Fruit fly (Drosophila melanogaster) whole organism, prepupa: ENCODE results near the gene Phs.

ENCODE experiments used
- Blimp-1 ChIP-seq: fragments of 200-800 bp; sonication (Bioruptor generic); optimal IDR thresholded peaks from 3 replicates; lab custom pipeline; 2017; ENCODE audit warnings: missing biosample characterization, missing genetic modification characterization, mild to moderate bottlenecking, moderate library complexity, missing genetic modification reagents
- CG10631 ChIP-seq: fragments of 200-800 bp; sonication (Bioruptor generic); optimal IDR thresholded peaks from 2 replicates; lab custom pipeline; 2016; ENCODE audit warnings: missing biosample characterization, missing genetic modification characterization
- CG11294 ChIP-seq: fragments of 200-800 bp; sonication (Bioruptor generic); IDR thresholded peaks from 2 replicates; pipeline ENCODE4 v1.3.6; 2022; ENCODE audit warnings: missing biosample characterization, missing genetic modification characterization
- CG11762 ChIP-seq: fragments of 200-800 bp; sonication (Bioruptor generic); optimal IDR thresholded peaks from 3 replicates; lab custom pipeline; 2016; ENCODE audit warnings: missing biosample characterization, missing genetic modification characterization; ENCODE audit not compliant: insufficient read depth
- CG11902 ChIP-seq: fragments of 200-800 bp; sonication (Bioruptor generic); optimal IDR thresholded peaks from 3 replicates; lab custom pipeline; 2016; ENCODE audit warnings: missing biosample characterization, missing genetic modification characterization
- CG15336 ChIP-seq: fragments of 200-800 bp; sonication (Bioruptor generic); IDR thresholded peaks from 2 replicates; pipeline ENCODE4 v1.3.6; 2022; ENCODE audit warnings: missing biosample characterization, missing genetic modification characterization
- CG16779 ChIP-seq: fragments of 200-800 bp; sonication (Bioruptor generic); optimal IDR thresholded peaks from 3 replicates; lab custom pipeline; 2017; ENCODE audit warnings: missing biosample characterization, mild to moderate bottlenecking, missing genetic modification characterization
- CG3032 ChIP-seq: fragments of 200-800 bp; optimal IDR thresholded peaks from 2 replicates; lab custom pipeline; 2019; ENCODE audit warnings: missing biosample characterization, mild to moderate bottlenecking, missing genetic modification characterization, moderate library complexity
- CG31627 ChIP-seq: fragments of 200-800 bp; sonication (Bioruptor generic); optimal IDR thresholded peaks from 3 replicates; lab custom pipeline; 2016; ENCODE audit warnings: missing biosample characterization, missing genetic modification characterization
- CG34406 ChIP-seq: fragments of 200-800 bp; sonication (Bioruptor generic); optimal IDR thresholded peaks from 3 replicates; lab custom pipeline; 2016; ENCODE audit warnings: missing biosample characterization, missing genetic modification characterization
- CG3919 ChIP-seq: fragments of 200-800 bp; sonication (Bioruptor generic); optimal IDR thresholded peaks from 3 replicates; lab custom pipeline; 2016; ENCODE audit warnings: missing biosample characterization, missing genetic modification characterization
- CG4318 ChIP-seq: fragments of 200-800 bp; sonication (Bioruptor generic); optimal IDR thresholded peaks from 3 replicates; lab custom pipeline; 2017; ENCODE audit warnings: missing biosample characterization, mild to moderate bottlenecking, missing genetic modification characterization
- CG6163 ChIP-seq: fragments of 200-800 bp; sonication (Bioruptor generic); IDR thresholded peaks from 3 replicates; pipeline ENCODE4 v1.3.6; 2022; ENCODE audit warnings: missing biosample characterization, missing genetic modification characterization
- CG6276 ChIP-seq: fragments of 200-800 bp; sonication (Bioruptor generic); optimal IDR thresholded peaks from 2 replicates; lab custom pipeline; 2017; ENCODE audit warnings: missing biosample characterization, mild to moderate bottlenecking, missing genetic modification characterization
- CG6808 ChIP-seq: fragments of 200-800 bp; sonication (Bioruptor generic); optimal IDR thresholded peaks from 3 replicates; lab custom pipeline; 2017; ENCODE audit warnings: missing biosample characterization, missing genetic modification characterization, mild to moderate bottlenecking, moderate library complexity, missing genetic modification reagents
- CG6854 ChIP-seq: fragments of 200-800 bp; sonication (Bioruptor generic); optimal IDR thresholded peaks from 2 replicates; lab custom pipeline; 2017; ENCODE audit warnings: missing biosample characterization, mild to moderate bottlenecking, missing genetic modification characterization
- CG8119 ChIP-seq: fragments of 200-800 bp; sonication (Bioruptor generic); IDR thresholded peaks from 3 replicates; pipeline ENCODE4 v1.3.6; 2022; ENCODE audit warnings: missing biosample characterization, missing genetic modification characterization
- CG8319 ChIP-seq: fragments of 200-800 bp; sonication (Bioruptor generic); optimal IDR thresholded peaks from 3 replicates; lab custom pipeline; 2016; ENCODE audit warnings: missing biosample characterization, missing genetic modification characterization
- Ets21C ChIP-seq: fragments of 200-800 bp; sonication (Bioruptor generic); optimal IDR thresholded peaks from 3 replicates; lab custom pipeline; 2016; ENCODE audit warnings: missing biosample characterization, missing genetic modification characterization
- Hr38 ChIP-seq: sonication (Bioruptor generic); optimal IDR thresholded peaks from 2 replicates; lab custom pipeline; 2016; ENCODE audit warnings: missing biosample characterization, missing genetic modification characterization
- Hr39 ChIP-seq: fragments of 200-800 bp; sonication (Bioruptor generic); optimal IDR thresholded peaks from 2 replicates; lab custom pipeline; 2016; ENCODE audit warnings: missing biosample characterization, missing genetic modification characterization
- Hr4 ChIP-seq: fragments of 200-800 bp; sonication (Bioruptor generic); optimal IDR thresholded peaks from 3 replicates; lab custom pipeline; 2016; ENCODE audit warnings: missing biosample characterization, missing genetic modification characterization
- Lpt ChIP-seq: fragments of 200-800 bp; sonication (Bioruptor generic); optimal IDR thresholded peaks from 3 replicates; lab custom pipeline; 2016; ENCODE audit warnings: missing biosample characterization, missing genetic modification characterization
- Met ChIP-seq: fragments of 200-800 bp; sonication (Bioruptor generic); optimal IDR thresholded peaks from 3 replicates; lab custom pipeline; 2016; ENCODE audit warnings: missing biosample characterization, missing genetic modification characterization
- OdsH ChIP-seq: fragments of 200-800 bp; sonication (Bioruptor generic); optimal IDR thresholded peaks from 3 replicates; lab custom pipeline; 2016; ENCODE audit warnings: missing biosample characterization, missing genetic modification characterization
- Smox ChIP-seq: fragments of 200-800 bp; sonication (Bioruptor generic); optimal IDR thresholded peaks from 3 replicates; lab custom pipeline; 2016; ENCODE audit warnings: missing biosample characterization, missing genetic modification characterization
- Sox102F ChIP-seq: fragments of 200-800 bp; sonication (Bioruptor generic); optimal IDR thresholded peaks from 2 replicates; lab custom pipeline; 2016; ENCODE audit warnings: missing biosample characterization, mild to moderate bottlenecking, missing genetic modification characterization
- Sox14 ChIP-seq: fragments of 200-800 bp; sonication (Bioruptor generic); optimal IDR thresholded peaks from 3 replicates; lab custom pipeline; 2016; ENCODE audit warnings: missing biosample characterization, missing genetic modification characterization
- Sox15 ChIP-seq: fragments of 200-800 bp; sonication (Bioruptor generic); optimal IDR thresholded peaks from 3 replicates; lab custom pipeline; 2016; ENCODE audit warnings: missing biosample characterization, missing genetic modification characterization
- achi ChIP-seq: fragments of 200-800 bp; sonication (Bioruptor generic); optimal IDR thresholded peaks from 3 replicates; lab custom pipeline; 2016; ENCODE audit warnings: missing biosample characterization, missing genetic modification characterization
- cyc ChIP-seq: fragments of 200-800 bp; sonication (Bioruptor generic); optimal IDR thresholded peaks from 3 replicates; lab custom pipeline; 2016; ENCODE audit warnings: missing biosample characterization, missing genetic modification characterization
- dac ChIP-seq: fragments of 200-800 bp; sonication (Bioruptor generic); optimal IDR thresholded peaks from 2 replicates; lab custom pipeline; 2017; ENCODE audit warnings: missing biosample characterization, mild to moderate bottlenecking, missing genetic modification characterization
- dsx ChIP-seq: fragments of 200-800 bp; optimal IDR thresholded peaks from 3 replicates; lab custom pipeline; 2019; ENCODE audit warnings: missing biosample characterization, mild to moderate bottlenecking, missing genetic modification characterization, moderate library complexity; ENCODE audit not compliant: poor library complexity, severe bottlenecking
- eg ChIP-seq: fragments of 200-800 bp; sonication (Bioruptor generic); IDR thresholded peaks from 3 replicates; pipeline ENCODE4 v1.3.6; 2022; ENCODE audit warnings: missing biosample characterization, missing genetic modification characterization
- fd59A ChIP-seq: fragments of 200-800 bp; sonication (Bioruptor generic); optimal IDR thresholded peaks from 2 replicates; lab custom pipeline; 2017; ENCODE audit warnings: missing biosample characterization, mild to moderate bottlenecking, missing genetic modification characterization, missing genetic modification reagents
- fd85E ChIP-seq: fragments of 200-800 bp; sonication (Bioruptor generic); optimal IDR thresholded peaks from 3 replicates; lab custom pipeline; 2016; ENCODE audit warnings: missing biosample characterization, missing genetic modification characterization
- lz ChIP-seq: fragments of 200-800 bp; sonication (Bioruptor generic); optimal IDR thresholded peaks from 3 replicates; lab custom pipeline; 2016; ENCODE audit warnings: missing biosample characterization, missing genetic modification characterization
- net ChIP-seq: fragments of 200-800 bp; sonication (Bioruptor generic); optimal IDR thresholded peaks from 3 replicates; lab custom pipeline; 2016; ENCODE audit warnings: missing biosample characterization, missing genetic modification characterization
- pdm3 ChIP-seq: fragments of 200-800 bp; sonication (Bioruptor generic); optimal IDR thresholded peaks from 3 replicates; lab custom pipeline; 2016; ENCODE audit warnings: missing biosample characterization, missing genetic modification characterization
- salr ChIP-seq, 2 experiments: fragments of 200-800 bp; sonication (Bioruptor generic); optimal IDR thresholded peaks; 3 replicates each; lab custom pipeline; 2016 to 2018; ENCODE audit warnings: missing biosample characterization in 2 of 2, missing genetic modification characterization in 2 of 2, mild to moderate bottlenecking in 1 of 2
- spab ChIP-seq: fragments of 200-800 bp; sonication (Bioruptor generic); optimal IDR thresholded peaks from 2 replicates; lab custom pipeline; 2017; ENCODE audit warnings: missing biosample characterization, mild to moderate bottlenecking, missing genetic modification characterization, missing genetic modification reagents
- ss ChIP-seq, 2 experiments: fragments of 200-800 bp; sonication (Bioruptor generic); optimal IDR thresholded peaks; 2 replicates in 1 of 2; 3 replicates in 1 of 2; lab custom pipeline; 2017 to 2018; ENCODE audit warnings: mild to moderate bottlenecking in 2 of 2, missing biosample characterization in 2 of 2, missing genetic modification characterization in 2 of 2, moderate library complexity in 1 of 2
- topi ChIP-seq: fragments of 200-800 bp; sonication (Bioruptor generic); optimal IDR thresholded peaks from 3 replicates; lab custom pipeline; 2016; ENCODE audit warnings: missing biosample characterization, missing genetic modification characterization
- vri ChIP-seq: fragments of 200-800 bp; sonication (Bioruptor generic); optimal IDR thresholded peaks from 3 replicates; lab custom pipeline; 2016; ENCODE audit warnings: missing biosample characterization, mild to moderate bottlenecking, missing genetic modification characterization

Gene Phs

DNA sequence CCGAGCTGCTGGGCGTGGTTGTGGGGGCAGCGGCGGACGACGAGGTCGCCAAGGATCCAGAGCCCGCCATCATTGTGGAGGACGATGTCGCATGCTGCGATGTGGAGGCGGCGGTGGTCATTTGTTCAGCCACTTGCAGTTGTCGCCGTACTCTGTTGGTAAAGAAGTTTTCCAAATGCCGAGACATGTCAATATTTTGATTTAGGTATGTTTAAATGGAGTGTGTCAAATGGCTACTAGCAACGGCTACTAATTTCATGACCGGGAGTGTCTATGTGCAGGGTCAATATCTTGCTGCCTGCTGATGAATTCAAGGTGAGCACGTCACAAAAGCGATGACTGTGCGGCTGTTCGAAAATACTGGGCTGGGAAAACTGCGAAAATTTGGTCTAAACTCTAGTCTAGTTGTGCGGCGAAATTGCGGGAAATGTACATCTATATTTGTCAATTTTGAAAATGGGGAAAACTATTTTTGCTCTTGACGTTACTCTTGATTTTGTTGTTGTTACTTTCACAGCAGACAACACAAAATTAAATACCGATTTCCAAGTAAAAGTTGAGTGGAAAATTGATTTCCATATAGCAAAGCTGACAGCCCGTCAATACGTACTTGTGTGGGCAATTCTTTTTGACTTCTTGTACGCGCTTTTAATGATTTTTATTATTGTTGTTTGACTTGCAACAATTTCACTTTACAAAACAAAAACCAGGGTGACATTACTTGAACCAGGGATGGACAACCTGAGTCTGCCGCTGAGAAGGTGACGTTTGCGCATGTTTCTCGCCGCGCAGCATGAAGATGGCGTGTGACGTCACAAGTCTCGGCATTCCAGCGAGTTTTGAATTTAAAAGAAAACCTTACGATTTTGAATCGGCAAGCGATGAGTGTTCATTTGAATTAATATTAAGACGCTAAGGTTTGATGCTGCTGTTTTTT, 32.0 kb upstream of the Phs start, which contains the start of gene CG7656 (continued):
- TF ChIP-seq CG11294, result peak; percentile 29; the same call in 1 of the 2 replicates
- TF ChIP-seq Ets21C (GFP tag; lab: Kevin White, UChicago), result no peak
- peak; percentile 2 for TF ChIP-seq fd59A (GFP tag; lab: Kevin White, UChicago)
- peak; percentile 84 for TF ChIP-seq dsx (GFP tag; lab: Kevin White, UChicago)
- 0 out of 3 replicates have a peak, but pooled peaks have one; percentile 35 for TF ChIP-seq CG8119 (GFP tag; lab: Robert Waterston, UW)
- TF ChIP-seq CG3032 (tag; lab: Kevin White, UChicago), result peak; percentile 29
- TF ChIP-seq Smox, result peak; percentile 68
- TF ChIP-seq CG3919, result peak; percentile 78
- TF ChIP-seq salr (GFP tag; optimal IDR thresholded peaks at IDR 0.05; lab: Kevin White, UChicago), result no peak
- no peak for TF ChIP-seq CG6808 (GFP tag; lab: Kevin White, UChicago)
- no peak for TF ChIP-seq dac (GFP tag; lab: Kevin White, UChicago)
- TF ChIP-seq CG11902, result peak; percentile 14
- no peak for TF ChIP-seq Sox102F (GFP tag; lab: Kevin White, UChicago)
- no peak for TF ChIP-seq CG11762 (GFP tag; lab: Kevin White, UChicago)
- TF ChIP-seq Sox14, result peak; percentile 79
- TF ChIP-seq CG6276 (GFP tag; lab: Kevin White, UChicago), result no peak

- no peak for TF ChIP-seq OdsH (GFP tag; lab: Kevin White, UChicago)
- TF ChIP-seq net (GFP tag; lab: Kevin White, UChicago), result no peak
- TF ChIP-seq ss (GFP tag; optimal IDR thresholded peaks at IDR 0.05; lab: Kevin White, UChicago), result peak in 1 of 2 experiments; percentile 58
- no peak for TF ChIP-seq CG31627 (GFP tag; lab: Kevin White, UChicago)
- peak; percentile 33 for TF ChIP-seq Sox14
- no peak for TF ChIP-seq topi (GFP tag; lab: Kevin White, UChicago)
- no peak for TF ChIP-seq fd59A (GFP tag; lab: Kevin White, UChicago)
- TF ChIP-seq CG34406 (GFP tag; lab: Kevin White, UChicago), result no peak
- no peak for TF ChIP-seq Blimp-1
- no peak for TF ChIP-seq Lpt
- no peak for TF ChIP-seq achi (GFP tag; lab: Kevin White, UChicago)
- no peak for TF ChIP-seq CG11762 (GFP tag; lab: Kevin White, UChicago)
- no peak for TF ChIP-seq Met (GFP tag; lab: Kevin White, UChicago)
- peak; percentile 63 for TF ChIP-seq CG15336 (GFP tag; lab: Robert Waterston, UW)
- no peak for TF ChIP-seq CG11902
- TF ChIP-seq Smox, result no peak
- peak; percentile 17 for TF ChIP-seq fd85E (GFP tag; lab: Kevin White, UChicago)
- TF ChIP-seq CG8319 (GFP tag; lab: Kevin White, UChicago), result no peak
- TF ChIP-seq pdm3 (GFP tag; lab: Kevin White, UChicago), result no peak
- no peak for TF ChIP-seq Ets21C (GFP tag; lab: Kevin White, UChicago)
- no peak for TF ChIP-seq vri (GFP tag; lab: Kevin White, UChicago)
- peak; percentile 54 for TF ChIP-seq CG16779 (tag; lab: Kevin White, UChicago)
- no peak for TF ChIP-seq Sox15
- no peak for TF ChIP-seq CG10631 (GFP tag; lab: Kevin White, UChicago)
- TF ChIP-seq CG11294, result no peak
- TF ChIP-seq dac (GFP tag; lab: Kevin White, UChicago), result no peak
- TF ChIP-seq CG6276 (GFP tag; lab: Kevin White, UChicago), result no peak
- peak; percentile 15 for TF ChIP-seq lz (GFP tag; lab: Kevin White, UChicago)
- TF ChIP-seq CG3919, result no peak
- TF ChIP-seq Hr39 (GFP tag; lab: Kevin White, UChicago), result no peak
- TF ChIP-seq cyc (GFP tag; lab: Kevin White, UChicago), result peak; percentile 16
- TF ChIP-seq CG6163 (GFP tag; lab: Robert Waterston, UW), result peak; percentile 78; the same call in 2 of the 3 replicates
- peak; percentile 9 for TF ChIP-seq CG6808 (GFP tag; lab: Kevin White, UChicago)
- TF ChIP-seq CG4318 (GFP tag; lab: Kevin White, UChicago), result no peak
- TF ChIP-seq spab (GFP tag; lab: Kevin White, UChicago), result no peak
- TF ChIP-seq Hr38 (GFP tag; lab: Kevin White, UChicago), result no peak
- peak; percentile 77 for TF ChIP-seq CG6854
- peak in 1 of 2 experiments; percentile 13 for TF ChIP-seq salr (GFP tag; optimal IDR thresholded peaks at IDR 0.05; lab: Kevin White, UChicago)
- TF ChIP-seq dsx (GFP tag; lab: Kevin White, UChicago), result peak; percentile 43
- TF ChIP-seq eg (GFP tag; lab: Robert Waterston, UW), result peak; percentile 55; the same call in 2 of the 3 replicates
- TF ChIP-seq CG8119 (GFP tag; lab: Robert Waterston, UW), result peak; percentile 75
- TF ChIP-seq Hr4 (GFP tag; lab: Kevin White, UChicago), result no peak
These were observed 31.1 kb upstream of the Phs start, which contains the start of gene RhoGAP71E for dm6 chr3L:15588514-15589138. RhoGAP71E (plus strand) TSS chr3L:15588860.
